Worm (Caenorhabditis elegans) whole organism, young adult: ENCODE results near the gene peli-1.

Experiments
- B0035.1 ChIP-seq: sonication (generic microtip); optimal IDR thresholded peaks from 2 replicates; lab custom pipeline; 2016; ENCODE audit warnings: missing genetic modification characterization, mild to moderate bottlenecking, missing compliant biosample characterization, missing genotype, missing genetic modification reagents
- C06A6.2 ChIP-seq: fragments of 200-800 bp; sonication (Bioruptor generic); conservative IDR thresholded peaks from 2 replicates; pipeline ENCODE4 v1.3.6; 2022; ENCODE audit warnings: missing genetic modification characterization, missing compliant biosample characterization
- D2030.7 ChIP-seq: fragments of 200-800 bp; sonication (Bioruptor generic); IDR thresholded peaks from 2 replicates; pipeline ENCODE4 v1.3.6; 2022; ENCODE audit warnings: missing genetic modification reagents, missing genetic modification characterization, missing compliant biosample characterization
- F33H1.4 ChIP-seq: fragments of 200-800 bp; sonication (Bioruptor generic); IDR thresholded peaks from 2 replicates; pipeline ENCODE4 v1.3.6; 2022; ENCODE audit warnings: missing genetic modification reagents, missing genetic modification characterization, missing compliant biosample characterization
- K12H6.12 ChIP-seq: fragments of 200-800 bp; sonication (Bioruptor generic); optimal IDR thresholded peaks from 2 replicates; lab custom pipeline; 2018; ENCODE audit warnings: mild to moderate bottlenecking, missing genetic modification characterization, missing compliant biosample characterization
- T07F8.4 ChIP-seq: sonication (generic microtip); optimal IDR thresholded peaks from 2 replicates; lab custom pipeline; 2016; ENCODE audit warnings: mild to moderate bottlenecking, missing genetic modification characterization, moderate library complexity, missing compliant biosample characterization
- T26A5.8 ChIP-seq: sonication (generic microtip); optimal IDR thresholded peaks from 2 replicates; lab custom pipeline; 2016; ENCODE audit warnings: missing genetic modification characterization, missing compliant biosample characterization
- Y53G8AR.9 ChIP-seq: fragments of 200-800 bp; sonication (Bioruptor generic); conservative IDR thresholded peaks from 2 replicates; pipeline ENCODE4 v1.3.6; 2022; ENCODE audit warnings: missing genetic modification reagents, missing genetic modification characterization, missing compliant biosample characterization
- Y79H2A.3 ChIP-seq: fragments of 200-800 bp; sonication (Bioruptor generic); conservative IDR thresholded peaks from 2 replicates; pipeline ENCODE4 v1.3.6; 2022; ENCODE audit warnings: missing genetic modification reagents, missing genetic modification characterization, missing compliant biosample characterization
- Y95B8A.8 ChIP-seq: fragments of 200-800 bp; sonication (Bioruptor generic); IDR thresholded peaks from 2 replicates; pipeline ENCODE4 v1.3.6; 2022; ENCODE audit warnings: missing genetic modification reagents, missing genetic modification characterization, missing compliant biosample characterization
- akir-1 ChIP-seq: fragments of 200-800 bp; sonication (Bioruptor generic); optimal IDR thresholded peaks from 2 replicates; lab custom pipeline; 2018; ENCODE audit warnings: mild to moderate bottlenecking, missing genetic modification characterization, moderate library complexity, missing compliant biosample characterization
- ama-1 ChIP-seq, 3 experiments: fragments of 150-350 bp in 1 of 3; sonication (generic microtip) in 2 of 3; optimal IDR thresholded peaks; 2 replicates each; lab custom pipeline; 2014 to 2018; ENCODE audit warnings: missing biosample characterization in 2 of 3, missing genetic modification characterization in 2 of 3, missing genetic modification reagents in 2 of 3
- aptf-2 ChIP-seq: fragments of 200-800 bp; sonication (Bioruptor generic); conservative IDR thresholded peaks from 2 replicates; pipeline ENCODE4 v1.3.6; 2022; ENCODE audit warnings: missing genetic modification reagents, missing genetic modification characterization, missing compliant biosample characterization
- attf-5 ChIP-seq: fragments of 200-800 bp; sonication (Bioruptor generic); optimal IDR thresholded peaks from 2 replicates; lab custom pipeline; 2018; ENCODE audit warnings: mild to moderate bottlenecking, missing genetic modification characterization, missing compliant biosample characterization
- bed-1 ChIP-seq: fragments of 200-800 bp; sonication (Bioruptor generic); IDR thresholded peaks from 2 replicates; pipeline ENCODE4 v1.3.6; 2022; ENCODE audit warnings: missing genetic modification reagents, missing genetic modification characterization, missing compliant biosample characterization
- ceh-27 ChIP-seq: fragments of 200-800 bp; sonication (Bioruptor generic); optimal IDR thresholded peaks from 2 replicates; lab custom pipeline; 2018; ENCODE audit warnings: mild to moderate bottlenecking, missing genetic modification characterization, moderate library complexity, missing compliant biosample characterization
- chd-7 ChIP-seq: sonication (generic microtip); optimal IDR thresholded peaks from 2 replicates; lab custom pipeline; 2016; ENCODE audit warnings: mild to moderate bottlenecking, missing genetic modification characterization, moderate library complexity, missing compliant biosample characterization
- dpff-1 ChIP-seq: sonication (generic microtip); optimal IDR thresholded peaks from 2 replicates; lab custom pipeline; 2017; ENCODE audit warnings: mild to moderate bottlenecking, missing genetic modification characterization, missing compliant biosample characterization
- dpl-1 ChIP-seq: fragments of 150-350 bp; optimal IDR thresholded peaks from 2 replicates; lab custom pipeline; 2014; ENCODE audit warnings: missing biosample characterization, missing genetic modification reagents, missing genetic modification characterization
- efl-1 ChIP-seq: fragments of 150-350 bp; optimal IDR thresholded peaks from 2 replicates; lab custom pipeline; 2014; ENCODE audit warnings: missing biosample characterization, missing genetic modification reagents, missing genetic modification characterization
- egl-44 ChIP-seq: fragments of 200-800 bp; sonication (Bioruptor generic); IDR thresholded peaks from 2 replicates; pipeline ENCODE4 v1.3.6; 2022; ENCODE audit warnings: missing genetic modification reagents, missing genetic modification characterization, missing compliant biosample characterization
- ekl-4 ChIP-seq: fragments of 200-800 bp; sonication (Bioruptor generic); IDR thresholded peaks from 2 replicates; pipeline ENCODE4 v1.3.6; 2022; ENCODE audit warnings: missing genetic modification reagents, missing genetic modification characterization, missing compliant biosample characterization
- fkh-3 ChIP-seq: sonication (generic microtip); optimal IDR thresholded peaks from 2 replicates; lab custom pipeline; 2016; ENCODE audit warnings: mild to moderate bottlenecking, missing genetic modification characterization, missing compliant biosample characterization
- gei-17 ChIP-seq: fragments of 200-800 bp; sonication (Bioruptor generic); optimal IDR thresholded peaks from 2 replicates; lab custom pipeline; 2018; ENCODE audit warnings: mild to moderate bottlenecking, missing genetic modification characterization, missing compliant biosample characterization
- him-1 ChIP-seq: sonication (generic microtip); optimal IDR thresholded peaks from 2 replicates; lab custom pipeline; 2016; ENCODE audit warnings: missing genotype, missing genetic modification reagents, missing genetic modification characterization, missing compliant biosample characterization
- hmg-20 ChIP-seq: fragments of 200-800 bp; sonication (Bioruptor generic); IDR thresholded peaks from 2 replicates; pipeline ENCODE4 v1.3.6; 2022; ENCODE audit warnings: missing genetic modification reagents, missing genetic modification characterization, missing compliant biosample characterization
- hrde-1 ChIP-seq: sonication (generic microtip); optimal IDR thresholded peaks from 2 replicates; lab custom pipeline; 2016; ENCODE audit warnings: missing genetic modification characterization, mild to moderate bottlenecking, missing compliant biosample characterization, moderate library complexity, missing genotype, missing genetic modification reagents, borderline replicate concordance
- hsf-1 ChIP-seq: fragments of 200-800 bp; sonication (Bioruptor generic); IDR thresholded peaks from 2 replicates; pipeline ENCODE4 v1.3.6; 2022; ENCODE audit warnings: missing genetic modification reagents, missing genetic modification characterization, missing compliant biosample characterization
- let-526 ChIP-seq: fragments of 200-800 bp; sonication (Bioruptor generic); IDR thresholded peaks from 2 replicates; pipeline ENCODE4 v1.3.6; 2022; ENCODE audit warnings: missing genetic modification reagents, missing genetic modification characterization, missing compliant biosample characterization
- let-607 ChIP-seq, 2 experiments: fragments of 200-800 bp in 1 of 2; sonication (Bioruptor generic) in 1 of 2; sonication (generic microtip) in 1 of 2; optimal IDR thresholded peaks; 2 replicates each; lab custom pipeline; 2016 to 2018; ENCODE audit warnings: mild to moderate bottlenecking in 2 of 2, missing compliant biosample characterization in 2 of 2, missing genetic modification characterization in 2 of 2, moderate library complexity in 2 of 2, missing genotype in 1 of 2
- lin-40 ChIP-seq: sonication (generic microtip); optimal IDR thresholded peaks from 2 replicates; lab custom pipeline; 2016; ENCODE audit warnings: missing genetic modification characterization, mild to moderate bottlenecking, missing compliant biosample characterization, missing genotype, missing genetic modification reagents
- lir-1 ChIP-seq: fragments of 200-800 bp; sonication (Bioruptor generic); conservative IDR thresholded peaks from 2 replicates; pipeline ENCODE4 v1.3.6; 2022; ENCODE audit warnings: missing genetic modification reagents, missing genetic modification characterization, missing compliant biosample characterization
- lsl-1 ChIP-seq: fragments of 200-800 bp; sonication (Bioruptor generic); optimal IDR thresholded peaks from 2 replicates; lab custom pipeline; 2018; ENCODE audit warnings: mild to moderate bottlenecking, missing genetic modification characterization, moderate library complexity, missing compliant biosample characterization
- mes-4 ChIP-seq: sonication (generic microtip); optimal IDR thresholded peaks from 2 replicates; lab custom pipeline; 2016; ENCODE audit warnings: missing genotype, missing genetic modification characterization, missing compliant biosample characterization
- nfya-1 ChIP-seq: sonication (generic microtip); optimal IDR thresholded peaks from 2 replicates; lab custom pipeline; 2017; ENCODE audit warnings: antibody characterized with exemption, missing compliant biosample characterization, missing genetic modification characterization, borderline replicate concordance; ENCODE audit not compliant: insufficient read depth
- nhr-120 ChIP-seq: fragments of 200-800 bp; sonication (Bioruptor generic); IDR thresholded peaks from 2 replicates; pipeline ENCODE4 v1.3.6; 2022; ENCODE audit warnings: missing genetic modification characterization, missing compliant biosample characterization
- sdz-38 ChIP-seq: sonication (generic microtip); optimal IDR thresholded peaks from 2 replicates; lab custom pipeline; 2016; ENCODE audit warnings: missing genotype, missing genetic modification characterization, missing compliant biosample characterization
- sea-2 ChIP-seq: fragments of 200-800 bp; sonication (Bioruptor generic); IDR thresholded peaks from 2 replicates; pipeline ENCODE4 v1.3.6; 2022; ENCODE audit warnings: missing genetic modification characterization, missing compliant biosample characterization
- snpc-4 ChIP-seq, 5 experiments: fragments of 150-350 bp in 1 of 5; sonication (generic microtip) in 4 of 5; optimal IDR thresholded peaks; 2 replicates each; lab custom pipeline; 2014 to 2018; ENCODE audit warnings: missing genetic modification characterization in 5 of 5, missing biosample characterization in 3 of 5, antibody characterized with exemption in 2 of 5, mild to moderate bottlenecking in 2 of 5, missing compliant biosample characterization in 2 of 5, missing genotype in 2 of 5, moderate library complexity in 2 of 5, missing genetic modification reagents in 1 of 5
- somi-1 ChIP-seq: fragments of 200-800 bp; sonication (Bioruptor generic); optimal IDR thresholded peaks from 2 replicates; lab custom pipeline; 2018; ENCODE audit warnings: mild to moderate bottlenecking, missing genetic modification characterization, missing compliant biosample characterization
- unc-62 ChIP-seq: fragments of 150-350 bp; optimal IDR thresholded peaks from 2 replicates; lab custom pipeline; 2014; ENCODE audit warnings: missing biosample characterization, missing genetic modification reagents, missing genetic modification characterization
- zfh-2 ChIP-seq: fragments of 200-800 bp; sonication (Bioruptor generic); conservative IDR thresholded peaks from 2 replicates; pipeline ENCODE4 v1.3.6; 2022; ENCODE audit warnings: missing genetic modification reagents, missing genetic modification characterization, missing compliant biosample characterization
- ztf-18 ChIP-seq: sonication (generic microtip); optimal IDR thresholded peaks from 2 replicates; lab custom pipeline; 2016; ENCODE audit warnings: missing genotype, mild to moderate bottlenecking, missing genetic modification characterization, missing compliant biosample characterization
- ztf-25 ChIP-seq: fragments of 200-800 bp; sonication (Bioruptor generic); IDR thresholded peaks from 2 replicates; pipeline ENCODE4 v1.3.6; 2022; ENCODE audit warnings: missing genetic modification reagents, missing genetic modification characterization, missing compliant biosample characterization
- ztf-26 ChIP-seq: sonication (generic microtip); optimal IDR thresholded peaks from 2 replicates; lab custom pipeline; 2017; ENCODE audit warnings: missing genetic modification characterization, missing compliant biosample characterization
- ztf-3 ChIP-seq: fragments of 200-800 bp; sonication (Bioruptor generic); optimal IDR thresholded peaks from 2 replicates; lab custom pipeline; 2018; ENCODE audit warnings: mild to moderate bottlenecking, missing genetic modification characterization, missing compliant biosample characterization
- ztf-6 ChIP-seq: fragments of 200-800 bp; sonication (Bioruptor generic); IDR thresholded peaks from 2 replicates; pipeline ENCODE4 v1.3.6; 2022; ENCODE audit warnings: missing genetic modification reagents, missing genetic modification characterization, missing compliant biosample characterization

The peli-1 gene

DNA sequence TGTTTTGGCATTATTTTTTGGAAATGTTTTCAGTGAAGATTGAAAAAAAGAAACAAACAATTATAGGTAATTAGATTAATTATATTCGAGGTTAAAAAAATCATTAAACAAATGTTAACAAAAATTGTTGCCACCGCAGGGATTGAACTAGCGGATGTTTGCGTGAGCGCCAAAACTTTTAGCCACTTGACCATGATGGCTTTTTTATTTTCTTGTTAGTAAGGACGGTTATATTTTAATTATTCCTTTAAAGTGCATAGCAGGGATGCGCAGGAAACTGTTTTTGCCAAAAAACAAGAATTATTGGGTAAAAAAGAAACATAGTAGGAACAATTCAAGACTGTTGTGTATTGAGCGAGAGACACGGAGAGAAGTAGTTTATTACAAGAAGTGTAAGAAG lies 38.3 kb upstream of the peli-1 start (continued):
- TF ChIP-seq let-607 (tag; optimal IDR thresholded peaks at IDR 0.05; lab: Kevin White, UChicago) = peak in 1 of 2 experiments; percentile 54
- TF ChIP-seq sdz-38 (tag; lab: Kevin White, UChicago) = no peak
- TF ChIP-seq him-1 (tag; lab: Kevin White, UChicago) = peak; percentile 79
- TF ChIP-seq chd-7 = peak; percentile 77
- no peak for TF ChIP-seq somi-1 (GFP tag; lab: Kevin White, UChicago)
- no peak for TF ChIP-seq bed-1 (GFP tag; lab: Robert Waterston, UW)
- peak; percentile 73 for TF ChIP-seq D2030.7 (GFP tag; lab: Robert Waterston, UW)
- peak; percentile 61 for TF ChIP-seq lsl-1 (GFP tag; lab: Kevin White, UChicago)
- TF ChIP-seq akir-1 (GFP tag; lab: Kevin White, UChicago) = no peak
- TF ChIP-seq B0035.1 (tag; lab: Kevin White, UChicago) = peak; percentile 57
- no peak for TF ChIP-seq sea-2 (GFP tag; lab: Robert Waterston, UW)
- no peak for TF ChIP-seq ama-1 (optimal IDR thresholded peaks at IDR 0.05; lab: Kevin White, UChicago)
- TF ChIP-seq ama-1 (GFP tag; optimal IDR thresholded peaks at IDR 0.05; lab: Kevin White, UChicago) = peak; percentile 29 to 73
- TF ChIP-seq ztf-6 (GFP tag; lab: Robert Waterston, UW) = peak; percentile 70; the same call in 1 of the 2 replicates
- peak; percentile 33 for TF ChIP-seq ztf-26 (tag; lab: Kevin White, UChicago)
- TF ChIP-seq ceh-27 (GFP tag; lab: Kevin White, UChicago) = no peak
- no peak for TF ChIP-seq attf-5 (GFP tag; lab: Kevin White, UChicago)
- peak; percentile 56 for TF ChIP-seq dpff-1 (tag; lab: Kevin White, UChicago)
- peak; percentile 84 for TF ChIP-seq T26A5.8 (tag; lab: Kevin White, UChicago)
- peak; percentile 84 for TF ChIP-seq hrde-1 (tag; lab: Kevin White, UChicago)
- peak; percentile 69 for TF ChIP-seq ekl-4 (GFP tag; lab: Robert Waterston, UW)
- TF ChIP-seq Y95B8A.8 (GFP tag; lab: Robert Waterston, UW) = peak; percentile 53; the same call in 1 of the 2 replicates
- TF ChIP-seq aptf-2 (GFP tag; lab: Robert Waterston, UW) = no peak
- TF ChIP-seq let-526 (GFP tag; lab: Robert Waterston, UW) = no peak
- no peak for TF ChIP-seq zfh-2 (GFP tag; lab: Robert Waterston, UW)
- TF ChIP-seq Y79H2A.3 = 0 out of 2 replicates have a peak, but pooled peaks have one; percentile 34
- peak; percentile 36 for TF ChIP-seq T07F8.4 (tag; lab: Kevin White, UChicago)
- peak; percentile 13 for TF ChIP-seq efl-1
- peak; percentile 80; the same call in 1 of the 2 replicates for TF ChIP-seq hmg-20
- 0 out of 2 replicates have a peak, but pooled peaks have one; percentile 34 for TF ChIP-seq C06A6.2 (GFP tag; lab: Robert Waterston, UW)
- no peak for TF ChIP-seq unc-62
- TF ChIP-seq nhr-120 (GFP tag; lab: Robert Waterston, UW) = 0 out of 2 replicates have a peak, but pooled peaks have one; percentile 82
- TF ChIP-seq Y53G8AR.9 (GFP tag; lab: Robert Waterston, UW) = peak; percentile 84
- peak; percentile 82; the same call in 1 of the 2 replicates for TF ChIP-seq ztf-25 (GFP tag; lab: Robert Waterston, UW)
- TF ChIP-seq K12H6.12 (tag; lab: Kevin White, UChicago) = peak; percentile 3
- TF ChIP-seq F33H1.4 = peak; percentile 63
- no peak for TF ChIP-seq gei-17 (GFP tag; lab: Kevin White, UChicago)
- no peak for TF ChIP-seq lir-1 (GFP tag; lab: Robert Waterston, UW)
- peak; percentile 56 for TF ChIP-seq ztf-18
- no peak for TF ChIP-seq ztf-3 (GFP tag; lab: Kevin White, UChicago)
- TF ChIP-seq fkh-3 (tag; lab: Kevin White, UChicago) = peak; percentile 81
- TF ChIP-seq lin-40 (tag; lab: Kevin White, UChicago) = no peak
- TF ChIP-seq snpc-4 (GFP tag; optimal IDR thresholded peaks at IDR 0.05; lab: Kevin White, UChicago) = peak; percentile 59
- TF ChIP-seq snpc-4 (tag; optimal IDR thresholded peaks at IDR 0.05; lab: Kevin White, UChicago) = peak in 1 of 4 experiments; percentile 56
- peak; percentile 76 for TF ChIP-seq mes-4 (tag; lab: Kevin White, UChicago)
- peak; percentile 58; the same call in 1 of the 2 replicates for TF ChIP-seq hsf-1 (GFP tag; lab: Robert Waterston, UW)
- TF ChIP-seq nfya-1 (tag; lab: Kevin White, UChicago) = no peak
- no peak for TF ChIP-seq dpl-1 (GFP tag; lab: Kevin White, UChicago)
- peak; percentile 84; the same call in 1 of the 2 replicates for TF ChIP-seq egl-44 (GFP tag; lab: Robert Waterston, UW)
